Worm (Caenorhabditis elegans): ENCODE measurements around the gene mca-3.

DNA sequence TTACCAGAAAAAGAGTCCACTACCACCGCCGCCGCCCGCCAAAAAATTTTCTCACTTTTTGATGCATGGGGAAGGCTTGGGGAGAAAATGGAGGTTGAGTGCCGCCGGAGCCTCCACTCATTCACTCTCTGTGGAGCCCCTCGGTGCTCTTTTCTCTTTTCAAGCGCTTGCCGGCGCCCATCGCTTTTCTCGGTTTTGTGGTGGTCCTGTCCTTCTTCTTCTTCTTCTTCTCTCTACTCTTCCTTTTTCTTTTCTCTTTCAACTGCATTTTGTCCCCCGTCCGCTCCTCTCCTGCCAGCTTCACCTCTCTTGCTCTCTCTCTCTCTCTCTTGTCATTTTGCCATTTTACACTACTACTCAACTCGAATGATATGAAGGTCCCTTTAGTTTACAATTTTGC lies 30.6 kb upstream of the mca-3 start:
- TF ChIP-seq lin-39 (tag; optimal IDR thresholded peaks at IDR 0.05) (peak; percentile 62), ceh-82 (tag; optimal IDR thresholded peaks at IDR 0.05) (no peak), skn-1 (tag; optimal IDR thresholded peaks at IDR 0.05) (no peak), eor-1 (tag; optimal IDR thresholded peaks at IDR 0.05) (no peak), R02D3.7 (tag; optimal IDR thresholded peaks at IDR 0.05) (no peak)
